Worm (Caenorhabditis elegans): ENCODE results near the gene F13H10.5.

F13H10.5 gene

ce11 chrIV:11031640-11032039 lies 40.8 kb downstream of the F13H10.5 start:
- TF ChIP-seq tab-1 (GFP tag; IDR thresholded peaks at IDR 0.05) (no peak), med-1 (GFP tag; optimal IDR thresholded peaks at IDR 0.05; ENCODE audit: insufficient read depth) (no peak), cog-1 (tag; optimal IDR thresholded peaks at IDR 0.05) (no peak)

ce11 chrIV:11032288-11032687 lies 41.5 kb downstream of the F13H10.5 start, which contains the start of gene hrg-6:
Gene hrg-6 (plus strand): TSS chrIV:11032588.
- TF ChIP-seq tab-1 (GFP tag; IDR thresholded peaks at IDR 0.05) (no peak), flt-1 (GFP tag; IDR thresholded peaks at IDR 0.05) (no peak), med-1 (GFP tag; optimal IDR thresholded peaks at IDR 0.05; ENCODE audit: insufficient read depth) (no peak), klf-2 (GFP tag; conservative IDR thresholded peaks at IDR 0.05) (no peak), ztf-29 (GFP tag; IDR thresholded peaks at IDR 0.05) (no peak), T22C8.4 (GFP tag; IDR thresholded peaks at IDR 0.05) (no peak), ref-1 (GFP tag; conservative IDR thresholded peaks at IDR 0.05) (no peak), cog-1 (tag; optimal IDR thresholded peaks at IDR 0.05) (no peak), ztf-23 (GFP tag; IDR thresholded peaks at IDR 0.05) (no peak)

- TF ChIP-seq cog-1 (tag; optimal IDR thresholded peaks at IDR 0.05) (no peak), ztf-29 (GFP tag; IDR thresholded peaks at IDR 0.05) (no peak), ref-1 (GFP tag; conservative IDR thresholded peaks at IDR 0.05) (no peak), flt-1 (GFP tag; IDR thresholded peaks at IDR 0.05) (no peak), med-1 (GFP tag; optimal IDR thresholded peaks at IDR 0.05; ENCODE audit: insufficient read depth) (no peak), ztf-23 (GFP tag; IDR thresholded peaks at IDR 0.05) (no peak), klf-2 (GFP tag; conservative IDR thresholded peaks at IDR 0.05) (no peak), tab-1 (GFP tag; IDR thresholded peaks at IDR 0.05) (no peak), T22C8.4 (GFP tag; IDR thresholded peaks at IDR 0.05) (no peak)
These were observed 45.4 kb downstream of the F13H10.5 start, which contains the start of gene fkb-1 for ce11 chrIV:11036222-11036621. Gene fkb-1 (plus strand): TSS chrIV:11036582.

ce11 chrIV:11037118-11037719 lies 46.4 kb downstream of the F13H10.5 start:
- TF ChIP-seq flt-1 (GFP tag; IDR thresholded peaks at IDR 0.05), result no peak
- TF ChIP-seq T22C8.4 (GFP tag; IDR thresholded peaks at IDR 0.05), result no peak
- no peak for TF ChIP-seq tab-1 (GFP tag; IDR thresholded peaks at IDR 0.05)
- TF ChIP-seq klf-2 (GFP tag; conservative IDR thresholded peaks at IDR 0.05), result no peak
- no peak for TF ChIP-seq ztf-23 (GFP tag; IDR thresholded peaks at IDR 0.05)
- no peak for TF ChIP-seq med-1 (GFP tag; optimal IDR thresholded peaks at IDR 0.05; ENCODE audit: insufficient read depth)
- TF ChIP-seq cog-1 (tag; optimal IDR thresholded peaks at IDR 0.05), result no peak
- no peak for TF ChIP-seq ztf-29 (GFP tag; IDR thresholded peaks at IDR 0.05)
- TF ChIP-seq ref-1 (GFP tag; conservative IDR thresholded peaks at IDR 0.05), result no peak

DNA sequence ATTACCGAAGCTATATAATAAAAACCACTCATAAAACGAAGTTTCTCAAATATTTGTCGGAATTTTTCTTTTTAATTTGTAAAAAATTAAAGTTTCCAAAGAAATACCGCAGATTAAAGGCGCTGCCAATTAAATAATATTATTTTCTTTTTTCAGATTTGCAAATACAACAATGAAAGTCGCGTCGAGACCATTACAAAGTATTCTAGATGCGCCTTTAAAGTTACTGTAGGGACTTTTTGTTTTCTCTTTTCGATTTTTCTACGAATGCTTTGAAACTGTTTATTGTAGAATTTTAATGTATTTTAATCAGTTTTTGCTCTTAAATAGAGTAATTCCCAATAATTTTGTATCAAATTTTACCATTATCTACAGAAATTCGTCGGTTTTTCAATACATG lies 47.4 kb downstream of the F13H10.5 start:
- TF ChIP-seq cog-1 (tag; optimal IDR thresholded peaks at IDR 0.05) (no peak), flt-1 (GFP tag; IDR thresholded peaks at IDR 0.05) (no peak), tab-1 (GFP tag; IDR thresholded peaks at IDR 0.05) (no peak), med-1 (GFP tag; optimal IDR thresholded peaks at IDR 0.05; ENCODE audit: insufficient read depth) (no peak), klf-2 (GFP tag; conservative IDR thresholded peaks at IDR 0.05) (no peak), ztf-29 (GFP tag; IDR thresholded peaks at IDR 0.05) (no peak), T22C8.4 (GFP tag; IDR thresholded peaks at IDR 0.05) (no peak), ref-1 (GFP tag; conservative IDR thresholded peaks at IDR 0.05) (no peak), ztf-23 (GFP tag; IDR thresholded peaks at IDR 0.05) (no peak)

DNA sequence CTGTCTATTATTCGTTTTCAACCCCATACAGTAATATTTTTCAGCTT lies 47.6 kb downstream of the F13H10.5 start, which contains the start of gene kdin-1:
TSS of gene kdin-1 (plus strand) at position 38 of the 47 bp plus-strand sequence.
- no peak for TF ChIP-seq T22C8.4 (GFP tag; IDR thresholded peaks at IDR 0.05)

DNA sequence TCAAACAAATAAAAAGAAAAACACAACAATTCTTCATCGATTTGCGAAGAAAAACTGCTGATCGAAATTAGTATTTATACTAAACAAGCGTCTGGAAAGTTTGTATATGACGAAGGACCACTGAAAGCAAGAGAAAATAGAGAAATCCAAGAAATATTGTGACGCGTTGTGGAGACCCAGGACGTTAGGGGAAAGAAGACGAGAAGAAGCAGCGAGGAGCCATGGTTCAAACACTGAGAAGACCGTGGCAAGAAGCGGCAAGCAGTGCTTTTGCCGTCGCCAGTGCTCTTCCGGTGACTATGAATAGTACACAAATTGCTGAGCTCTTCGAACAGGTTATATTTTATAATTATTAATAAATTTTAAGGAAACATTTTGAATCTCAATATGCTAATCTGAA lies 47.9 kb downstream of the F13H10.5 start:
- no peak for TF ChIP-seq ztf-29 (GFP tag; IDR thresholded peaks at IDR 0.05)
- TF ChIP-seq flt-1 (GFP tag; IDR thresholded peaks at IDR 0.05), result no peak
- TF ChIP-seq ztf-23 (GFP tag; IDR thresholded peaks at IDR 0.05), result no peak
- no peak for TF ChIP-seq klf-2 (GFP tag; conservative IDR thresholded peaks at IDR 0.05)
- no peak for TF ChIP-seq T22C8.4 (GFP tag; IDR thresholded peaks at IDR 0.05)
- no peak for TF ChIP-seq ref-1 (GFP tag; conservative IDR thresholded peaks at IDR 0.05)
